Worm (Caenorhabditis elegans): ENCODE measurements around the gene rpoa-12.

DNA sequence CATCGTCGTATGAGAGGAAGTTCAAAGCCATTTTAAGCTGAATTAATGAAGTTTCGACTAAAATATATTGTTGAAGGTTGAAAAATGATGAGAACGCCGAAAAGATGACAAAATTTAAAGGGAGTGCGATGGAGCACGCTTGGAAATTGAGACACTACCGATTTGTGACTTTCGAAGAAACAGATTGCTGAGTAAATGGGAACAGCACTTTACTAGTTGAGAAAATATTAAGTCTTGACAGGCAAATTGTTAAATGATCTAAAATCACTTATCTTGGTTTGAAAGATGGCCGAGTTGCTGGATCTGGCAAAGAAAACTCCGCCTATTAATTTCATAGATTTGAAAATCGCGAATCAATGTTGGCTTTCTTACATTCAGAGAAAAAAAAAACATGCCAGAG is at the start of gene rpoa-12:
- TF ChIP-seq R02D3.7 (tag; optimal IDR thresholded peaks at IDR 0.05): no peak
- TF ChIP-seq snpc-4 (tag; optimal IDR thresholded peaks at IDR 0.05): no peak

All from whole organism, L2 larva.